Worm (Caenorhabditis elegans): Measurements from ENCODE around the gene polg-1.

polg-1 gene

ce11 chrII:12143558-12143957 lies 56.2 kb downstream of the polg-1 start:
- no peak for TF ChIP-seq pat-9 (tag; optimal IDR thresholded peaks at IDR 0.05)

Data from whole organism, late embryonic.